Worm (Caenorhabditis elegans): ENCODE measurements around the gene sec-3.

sec-3 gene

DNA sequence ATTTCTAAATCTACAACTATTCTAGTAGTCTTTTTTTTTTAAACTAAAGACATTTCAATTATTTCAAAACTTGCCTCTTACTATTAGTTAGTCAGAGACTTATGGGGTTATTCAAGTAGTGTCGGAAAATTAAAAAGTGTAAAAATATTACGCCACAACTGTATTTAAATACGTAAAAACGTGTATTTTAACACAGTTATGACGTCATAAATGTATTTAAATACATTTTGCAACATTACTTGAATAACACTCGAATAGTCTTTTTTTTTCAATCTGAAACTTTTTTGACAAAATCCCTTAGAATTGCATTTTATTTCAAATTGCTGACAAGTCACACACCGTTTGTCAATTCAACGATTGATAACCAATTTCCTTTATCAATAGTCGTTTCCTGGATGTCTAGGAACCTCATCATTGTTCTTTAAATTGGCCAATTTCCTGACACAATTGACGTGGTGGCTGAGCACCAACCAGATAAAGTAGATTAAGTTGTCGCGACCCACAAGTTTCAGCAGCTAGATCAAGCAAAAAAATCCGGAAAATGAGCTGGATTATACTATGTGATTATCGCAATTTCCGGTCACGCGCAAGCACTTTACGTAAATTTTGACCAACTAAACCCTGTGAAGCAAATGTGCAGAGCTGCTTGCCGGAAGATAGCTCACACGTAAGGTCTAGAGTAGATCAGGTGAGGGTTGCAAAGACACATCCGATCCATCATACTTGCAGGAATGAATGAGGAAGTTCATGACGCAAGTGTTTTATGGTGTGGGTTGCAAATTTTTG lies 40.1 kb upstream of the sec-3 start:
- peak; percentile 1 for TF ChIP-seq mxl-3 (GFP tag; optimal IDR thresholded peaks at IDR 0.05)
- no peak for TF ChIP-seq pqm-1 (tag; optimal IDR thresholded peaks at IDR 0.05)

DNA sequence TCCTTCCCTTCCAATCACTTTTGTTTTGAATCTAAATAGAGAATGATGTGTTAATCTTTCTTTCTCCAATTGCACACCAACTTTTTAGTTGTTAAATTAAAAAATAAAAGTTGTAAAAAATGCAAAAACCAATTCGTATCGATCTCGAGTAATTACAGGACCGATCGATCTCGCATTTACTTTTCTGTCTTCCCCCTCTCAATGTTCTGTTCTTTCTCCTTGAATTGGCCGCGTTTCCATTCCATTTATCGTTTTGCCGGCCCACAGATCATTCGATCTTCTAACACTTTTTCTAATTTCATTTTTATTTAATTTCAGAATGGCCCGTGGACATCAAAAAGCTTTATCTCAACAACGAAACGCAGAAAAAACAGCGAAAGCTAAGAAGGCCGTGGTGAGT lies 35.5 kb upstream of the sec-3 start, which contains the start of gene K10B3.1:
K10B3.1 (plus strand) TSS at position 301 of the 400 bp plus-strand sequence.
- no peak for TF ChIP-seq nhr-102 (tag; optimal IDR thresholded peaks at IDR 0.05)
- TF ChIP-seq ceh-44 (GFP tag; IDR thresholded peaks at IDR 0.05): no peak
- TF ChIP-seq hlh-11 (tag; optimal IDR thresholded peaks at IDR 0.05): peak; percentile 17

DNA sequence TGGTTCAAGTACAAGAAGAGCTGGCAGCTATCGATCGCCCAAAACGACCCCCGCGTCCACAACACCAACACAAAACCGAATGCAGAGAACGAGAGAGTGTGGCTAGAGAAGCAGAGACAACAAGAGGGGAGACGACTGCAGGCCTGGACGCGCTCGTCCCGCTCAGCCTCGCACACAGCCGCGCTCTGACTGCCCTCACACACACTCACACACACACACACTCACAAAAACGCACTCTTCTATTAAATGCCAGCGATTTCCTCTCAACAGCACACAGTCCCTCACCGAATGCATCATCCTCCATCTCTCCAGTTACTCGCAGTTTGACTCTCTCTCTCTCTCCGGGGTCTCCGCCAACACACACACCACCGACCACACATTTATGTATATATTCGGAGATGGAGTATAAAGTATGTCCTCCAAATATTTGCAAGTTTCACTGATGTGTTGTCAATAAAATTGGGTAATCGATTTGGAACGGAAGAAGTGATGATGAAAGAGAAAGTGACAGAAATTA lies 28.0 kb upstream of the sec-3 start:
- TF ChIP-seq skn-1 (tag; optimal IDR thresholded peaks at IDR 0.05): no peak
- peak; percentile 15 for TF ChIP-seq F10B5.3 (tag; optimal IDR thresholded peaks at IDR 0.05)
- 0 out of 2 replicates have a peak, but pooled peaks have one; percentile 39 for TF ChIP-seq lim-7 (GFP tag; IDR thresholded peaks at IDR 0.05)
- TF ChIP-seq pqm-1 (tag; optimal IDR thresholded peaks at IDR 0.05): peak; percentile 13
- no peak for TF ChIP-seq Y48G9A.11 (GFP tag; IDR thresholded peaks at IDR 0.05)
- TF ChIP-seq nhr-76 (tag; optimal IDR thresholded peaks at IDR 0.05): no peak
- peak; percentile 16 for TF ChIP-seq gei-8 (GFP tag; optimal IDR thresholded peaks at IDR 0.05)
- TF ChIP-seq php-3 (GFP tag; IDR thresholded peaks at IDR 0.05): peak; percentile 17; the same call in 1 of the 2 replicates
- no peak for TF ChIP-seq lin-15B (tag; optimal IDR thresholded peaks at IDR 0.05)
- TF ChIP-seq ceh-20 (GFP tag; IDR thresholded peaks at IDR 0.05): peak; percentile 90
- TF ChIP-seq ama-1 (optimal IDR thresholded peaks at IDR 0.05): no peak
- peak; percentile 73 to 95 for TF ChIP-seq hif-1 (tag; optimal IDR thresholded peaks at IDR 0.05)
- peak; percentile 96 for TF ChIP-seq nhr-25 (tag; optimal IDR thresholded peaks at IDR 0.05; ENCODE audit: borderline replicate concordance, insufficient read depth)
- peak; percentile 86 for TF ChIP-seq hlh-30 (tag; optimal IDR thresholded peaks at IDR 0.05; ENCODE audit: insufficient read depth)
- peak; percentile 92 for TF ChIP-seq lin-13 (GFP tag; optimal IDR thresholded peaks at IDR 0.05)
- peak; percentile 25; the same call in 1 of the 2 replicates for TF ChIP-seq lin-1 (GFP tag; IDR thresholded peaks at IDR 0.05)
- TF ChIP-seq ZK546.5 (tag; optimal IDR thresholded peaks at IDR 0.05): peak in 1 of 2 experiments; percentile 50
- TF ChIP-seq egl-27 (tag; optimal IDR thresholded peaks at IDR 0.05): no peak
- peak; percentile 69 for TF ChIP-seq lin-38 (GFP tag; IDR thresholded peaks at IDR 0.05)
- no peak for TF ChIP-seq fos-1 (tag; optimal IDR thresholded peaks at IDR 0.05)
- TF ChIP-seq rbr-2 (tag; optimal IDR thresholded peaks at IDR 0.05): peak; percentile 97
- TF ChIP-seq nhr-42 (GFP tag; IDR thresholded peaks at IDR 0.05): peak; percentile 61; the same call in 1 of the 2 replicates
- no peak for TF ChIP-seq T20F7.1 (GFP tag; optimal IDR thresholded peaks at IDR 0.05)
- TF ChIP-seq ztf-7 (tag; optimal IDR thresholded peaks at IDR 0.05): peak; percentile 24
- TF ChIP-seq ztf-11 (tag; optimal IDR thresholded peaks at IDR 0.05): no peak
- TF ChIP-seq nhr-11 (tag; optimal IDR thresholded peaks at IDR 0.05): peak; percentile 91
- peak; percentile 83 for TF ChIP-seq nhr-6 (tag; optimal IDR thresholded peaks at IDR 0.05)
- TF ChIP-seq tra-1 (GFP tag; IDR thresholded peaks at IDR 0.05): peak; percentile 72
- no peak for TF ChIP-seq madf-5 (GFP tag; IDR thresholded peaks at IDR 0.05)
- TF ChIP-seq ces-1 (GFP tag; optimal IDR thresholded peaks at IDR 0.05): peak; percentile 21
- TF ChIP-seq nhr-237 (tag; optimal IDR thresholded peaks at IDR 0.05): no peak
- TF ChIP-seq ceh-62 (tag; optimal IDR thresholded peaks at IDR 0.05): no peak
- TF ChIP-seq dve-1 (tag; optimal IDR thresholded peaks at IDR 0.05; ENCODE audit: insufficient read depth): peak; percentile 92
- TF ChIP-seq zfp-3 (GFP tag; conservative IDR thresholded peaks at IDR 0.05): peak; percentile 54; the same call in 1 of the 2 replicates
- TF ChIP-seq mes-2 (tag; optimal IDR thresholded peaks at IDR 0.05; ENCODE audit: poor library complexity, severe bottlenecking): peak; percentile 83
- peak; percentile 95 for TF ChIP-seq set-16 (GFP tag; IDR thresholded peaks at IDR 0.05)
- no peak for TF ChIP-seq lin-39 (tag; optimal IDR thresholded peaks at IDR 0.05)
- peak; percentile 76 for TF ChIP-seq F37D6.2 (tag; optimal IDR thresholded peaks at IDR 0.05)
- peak; percentile 71 for TF ChIP-seq T26A8.4 (GFP tag; IDR thresholded peaks at IDR 0.05)
- no peak for TF ChIP-seq Y105C5A.15 (GFP tag; IDR thresholded peaks at IDR 0.05)
- no peak for TF ChIP-seq sdz-12 (GFP tag; optimal IDR thresholded peaks at IDR 0.05)

All from whole organism, L4 larva.